Fruit fly (Drosophila melanogaster) whole organism, embryonic: ENCODE data around the gene barr.
A peak's percentile ranks its signal among the peaks of the same experiment; 100 is the strongest.

Source experiments
- Bgb ChIP-seq: fragments of 200-800 bp; sonication (Bioruptor generic); IDR thresholded peaks from 2 replicates; pipeline ENCODE4 v1.3.6; 2022; ENCODE audit warnings: missing biosample characterization, missing genetic modification characterization; ENCODE audit not compliant: partially characterized antibody
- CG10147 ChIP-seq: fragments of 200-800 bp; sonication (Bioruptor generic); optimal IDR thresholded peaks from 2 replicates; lab custom pipeline; 2019; ENCODE audit warnings: missing biosample characterization, mild to moderate bottlenecking, missing genetic modification characterization, moderate library complexity
- CG10462 ChIP-seq: fragments of 200-800 bp; sonication (Bioruptor generic); optimal IDR thresholded peaks from 2 replicates; lab custom pipeline; 2016; ENCODE audit warnings: missing biosample characterization, missing genetic modification characterization
- CG11560 ChIP-seq: fragments of 200-800 bp; sonication (Bioruptor generic); IDR thresholded peaks from 3 replicates; pipeline ENCODE4 v1.3.6; 2022; ENCODE audit warnings: missing biosample characterization, missing genetic modification characterization
- CG12071 ChIP-seq: fragments of 200-800 bp; sonication (Bioruptor generic); optimal IDR thresholded peaks from 3 replicates; lab custom pipeline; 2018; ENCODE audit warnings: missing biosample characterization, mild to moderate bottlenecking, missing genetic modification characterization
- CG12236 ChIP-seq: fragments of 200-800 bp; sonication (Bioruptor generic); optimal IDR thresholded peaks from 2 replicates; lab custom pipeline; 2016; ENCODE audit warnings: missing biosample characterization, missing genetic modification characterization
- CG12659 ChIP-seq: fragments of 200-800 bp; sonication (Bioruptor generic); optimal IDR thresholded peaks from 3 replicates; lab custom pipeline; 2017; ENCODE audit warnings: mild to moderate bottlenecking, missing biosample characterization, missing genetic modification reagents, missing genetic modification characterization
- CG13424 ChIP-seq: fragments of 200-800 bp; sonication (Bioruptor generic); optimal IDR thresholded peaks from 2 replicates; lab custom pipeline; 2019; ENCODE audit warnings: missing biosample characterization, mild to moderate bottlenecking, missing genetic modification characterization, moderate library complexity
- CG14441 ChIP-seq: fragments of 200-800 bp; sonication (Bioruptor generic); IDR thresholded peaks from 2 replicates; pipeline ENCODE4 v1.3.6; 2022; ENCODE audit warnings: missing biosample characterization, missing genetic modification characterization
- CG15601 ChIP-seq: fragments of 200-800 bp; sonication (Bioruptor generic); optimal IDR thresholded peaks from 3 replicates; lab custom pipeline; 2019; ENCODE audit warnings: missing biosample characterization, mild to moderate bottlenecking, missing genetic modification characterization, moderate library complexity
- CG1602 ChIP-seq: fragments of 200-800 bp; sonication (Bioruptor generic); optimal IDR thresholded peaks from 3 replicates; lab custom pipeline; 2016; ENCODE audit warnings: missing biosample characterization, missing genetic modification characterization
- CG18011 ChIP-seq: fragments of 200-800 bp; sonication (Bioruptor generic); optimal IDR thresholded peaks from 2 replicates; lab custom pipeline; 2017; ENCODE audit warnings: missing biosample characterization, missing genetic modification characterization, mild to moderate bottlenecking, moderate library complexity, missing genotype
- CG18262 ChIP-seq: fragments of 200-800 bp; optimal IDR thresholded peaks from 3 replicates; lab custom pipeline; 2019; ENCODE audit warnings: missing biosample characterization, mild to moderate bottlenecking, missing genetic modification characterization, moderate library complexity
- CG3726 ChIP-seq: fragments of 200-800 bp; sonication (Bioruptor generic); IDR thresholded peaks from 3 replicates; pipeline ENCODE4, ENCODE4 v1.3.6; 2022; ENCODE audit warnings: missing biosample characterization, missing genetic modification characterization
- CG3838 ChIP-seq: fragments of 200-800 bp; sonication (Bioruptor generic); optimal IDR thresholded peaks from 3 replicates; lab custom pipeline; 2016; ENCODE audit warnings: missing biosample characterization, missing genetic modification characterization
- CG6272 ChIP-seq: fragments of 200-800 bp; sonication (Bioruptor generic); IDR thresholded peaks from 2 replicates; pipeline ENCODE4 v1.3.6; 2022; ENCODE audit warnings: missing biosample characterization, missing genetic modification characterization
- CG7556 ChIP-seq: fragments of 200-800 bp; sonication (Bioruptor generic); optimal IDR thresholded peaks from 2 replicates; lab custom pipeline; 2017; ENCODE audit warnings: missing biosample characterization, mild to moderate bottlenecking, missing genetic modification characterization
- CG7963 ChIP-seq: fragments of 200-800 bp; sonication (Bioruptor generic); IDR thresholded peaks from 3 replicates; pipeline ENCODE4 v1.3.6; 2022; ENCODE audit warnings: missing biosample characterization, missing genetic modification characterization; ENCODE audit not compliant: partially characterized antibody
- CG8924 ChIP-seq: fragments of 200-800 bp; optimal IDR thresholded peaks from 3 replicates; lab custom pipeline; 2019; ENCODE audit warnings: missing biosample characterization, mild to moderate bottlenecking, missing genetic modification characterization, moderate library complexity
- CG8944 ChIP-seq: fragments of 200-800 bp; sonication (Bioruptor generic); optimal IDR thresholded peaks from 3 replicates; lab custom pipeline; 2016; ENCODE audit warnings: missing biosample characterization, missing genetic modification characterization
- CG9932 ChIP-seq: fragments of 200-800 bp; sonication (Bioruptor generic); IDR thresholded peaks from 2 replicates; pipeline ENCODE4 v1.3.6; 2022; ENCODE audit warnings: missing biosample characterization, missing genetic modification characterization
- Drgx ChIP-seq: fragments of 200-800 bp; sonication (Bioruptor generic); IDR thresholded peaks from 2 replicates; pipeline ENCODE4 v1.3.6; 2022; ENCODE audit warnings: missing biosample characterization, missing genetic modification characterization
- HHEX ChIP-seq: fragments of 200-800 bp; sonication (Bioruptor generic); optimal IDR thresholded peaks from 3 replicates; lab custom pipeline; 2017; ENCODE audit warnings: missing biosample characterization, mild to moderate bottlenecking, missing genetic modification characterization, missing genetic modification reagents
- NFAT ChIP-seq: fragments of 200-800 bp; sonication (Bioruptor generic); IDR thresholded peaks from 2 replicates; pipeline ENCODE4 v1.3.6; 2022; ENCODE audit warnings: missing biosample characterization, missing genetic modification characterization
- NfI ChIP-seq: fragments of 200-800 bp; sonication (Bioruptor generic); optimal IDR thresholded peaks from 3 replicates; lab custom pipeline; 2018; ENCODE audit warnings: missing biosample characterization, mild to moderate bottlenecking, missing genetic modification characterization, moderate library complexity
- Sox102F ChIP-seq: fragments of 200-800 bp; sonication (Bioruptor generic); optimal IDR thresholded peaks from 2 replicates; lab custom pipeline; 2018; ENCODE audit warnings: missing biosample characterization, mild to moderate bottlenecking, missing genetic modification characterization, moderate library complexity
- bab2 ChIP-seq: fragments of 200-800 bp; sonication (Bioruptor generic); optimal IDR thresholded peaks from 2 replicates; lab custom pipeline; 2016; ENCODE audit warnings: missing biosample characterization, missing genetic modification characterization
- btn ChIP-seq: fragments of 200-800 bp; sonication (Bioruptor generic); optimal IDR thresholded peaks from 2 replicates; lab custom pipeline; 2016; ENCODE audit warnings: missing biosample characterization, missing genetic modification characterization
- crol ChIP-seq: fragments of 200-800 bp; sonication (Bioruptor generic); IDR thresholded peaks from 2 replicates; pipeline ENCODE4 v1.3.6; 2022; ENCODE audit warnings: missing biosample characterization, missing genetic modification characterization
- danr ChIP-seq: fragments of 200-800 bp; sonication (Bioruptor generic); IDR thresholded peaks from 2 replicates; pipeline ENCODE4 v1.3.6; 2022; ENCODE audit warnings: missing biosample characterization, missing genetic modification characterization
- dm ChIP-seq: fragments of 200-800 bp; sonication (Bioruptor generic); optimal IDR thresholded peaks from 3 replicates; lab custom pipeline; 2016; ENCODE audit warnings: missing biosample characterization, missing genetic modification characterization
- dmrt11E ChIP-seq: fragments of 200-800 bp; sonication (Bioruptor generic); optimal IDR thresholded peaks from 3 replicates; lab custom pipeline; 2018; ENCODE audit warnings: missing biosample characterization, mild to moderate bottlenecking, missing genetic modification characterization, moderate library complexity
- dmrt99B ChIP-seq: fragments of 200-800 bp; sonication (Bioruptor generic); optimal IDR thresholded peaks from 2 replicates; lab custom pipeline; 2018; ENCODE audit warnings: missing biosample characterization, mild to moderate bottlenecking, missing genetic modification characterization, moderate library complexity
- ems ChIP-seq: fragments of 200-800 bp; sonication (Bioruptor generic); optimal IDR thresholded peaks from 3 replicates; lab custom pipeline; 2016; ENCODE audit warnings: missing biosample characterization, missing genetic modification characterization
- gcm2 ChIP-seq: fragments of 200-800 bp; sonication (Bioruptor generic); optimal IDR thresholded peaks from 2 replicates; lab custom pipeline; 2016; ENCODE audit warnings: missing biosample characterization, missing genetic modification characterization
- ham ChIP-seq: fragments of 200-800 bp; sonication (Bioruptor generic); IDR thresholded peaks from 2 replicates; pipeline ENCODE4 v1.3.6; 2022; ENCODE audit warnings: missing biosample characterization, missing genetic modification characterization
- klu ChIP-seq: fragments of 200-800 bp; sonication (Bioruptor generic); IDR thresholded peaks from 2 replicates; pipeline ENCODE4 v1.3.6; 2022; ENCODE audit warnings: missing biosample characterization, missing genetic modification characterization
- knrl ChIP-seq: fragments of 200-800 bp; sonication (Bioruptor generic); IDR thresholded peaks from 3 replicates; pipeline ENCODE4 v1.3.6; 2022; ENCODE audit warnings: missing biosample characterization, missing genetic modification characterization; ENCODE audit not compliant: partially characterized antibody
- mam ChIP-seq: fragments of 200-800 bp; sonication (Bioruptor generic); optimal IDR thresholded peaks from 3 replicates; lab custom pipeline; 2016; ENCODE audit warnings: missing biosample characterization, missing genetic modification characterization
- nerfin-2 ChIP-seq: fragments of 200-800 bp; sonication (Bioruptor generic); IDR thresholded peaks from 2 replicates; pipeline ENCODE4 v1.3.6; 2022; ENCODE audit warnings: missing biosample characterization, missing genetic modification characterization; ENCODE audit not compliant: partially characterized antibody
- psq ChIP-seq: fragments of 200-800 bp; sonication (Bioruptor generic); optimal IDR thresholded peaks from 2 replicates; lab custom pipeline; 2017; ENCODE audit warnings: missing biosample characterization, missing genetic modification characterization
- run ChIP-seq: fragments of 200-800 bp; sonication (Bioruptor generic); optimal IDR thresholded peaks from 3 replicates; lab custom pipeline; 2018; ENCODE audit warnings: missing biosample characterization, mild to moderate bottlenecking, missing genetic modification characterization
- sc ChIP-seq, 3 experiments: fragments of >200 bp in 2 of 3; fragments of 200-800 bp in 1 of 3; sonication (Bioruptor generic) in 1 of 3; optimal IDR thresholded peaks; 2 replicates in 2 of 3; 3 replicates in 1 of 3; lab custom pipeline; 2017; ENCODE audit warnings: mild to moderate bottlenecking in 1 of 3, missing biosample characterization in 1 of 3, missing genetic modification characterization in 1 of 3, missing genetic modification reagents in 1 of 3
- schlank ChIP-seq: fragments of 200-800 bp; sonication (Bioruptor generic); optimal IDR thresholded peaks from 2 replicates; lab custom pipeline; 2018; ENCODE audit warnings: missing biosample characterization, mild to moderate bottlenecking, missing genetic modification characterization
- sens ChIP-seq: fragments of 200-800 bp; sonication (Bioruptor generic); peaks from one replicate; lab custom pipeline; 2016; ENCODE audit warnings: missing biosample characterization, missing genetic modification characterization
- slbo ChIP-seq: fragments of 200-800 bp; sonication (Bioruptor generic); IDR thresholded peaks from 2 replicates; pipeline ENCODE4 v1.3.6; 2022; ENCODE audit warnings: missing biosample characterization, missing genetic modification characterization
- tll ChIP-seq, 2 experiments: fragments of 200-800 bp in 1 of 2; fragments of >200 bp in 1 of 2; sonication (Bioruptor generic) in 1 of 2; optimal IDR thresholded peaks; 2 replicates each; lab custom pipeline; 2017 to 2019; ENCODE audit warnings: missing biosample characterization in 2 of 2, missing genetic modification characterization in 2 of 2, mild to moderate bottlenecking in 1 of 2, moderate library complexity in 1 of 2
- ttk ChIP-seq: fragments of 200-800 bp; sonication (Bioruptor generic); IDR thresholded peaks from 2 replicates; pipeline ENCODE4 v2.1.2; 2022; ENCODE audit warnings: missing biosample characterization, missing genetic modification characterization
- tup ChIP-seq: fragments of 200-800 bp; sonication (Bioruptor generic); optimal IDR thresholded peaks from 2 replicates; lab custom pipeline; 2016; ENCODE audit warnings: missing biosample characterization, mild to moderate bottlenecking, missing genetic modification characterization, moderate library complexity
- zf30C ChIP-seq: fragments of 200-800 bp; sonication (Bioruptor generic); optimal IDR thresholded peaks from 3 replicates; lab custom pipeline; 2018; ENCODE audit warnings: missing biosample characterization, mild to moderate bottlenecking, missing genetic modification characterization

barr gene

DNA sequence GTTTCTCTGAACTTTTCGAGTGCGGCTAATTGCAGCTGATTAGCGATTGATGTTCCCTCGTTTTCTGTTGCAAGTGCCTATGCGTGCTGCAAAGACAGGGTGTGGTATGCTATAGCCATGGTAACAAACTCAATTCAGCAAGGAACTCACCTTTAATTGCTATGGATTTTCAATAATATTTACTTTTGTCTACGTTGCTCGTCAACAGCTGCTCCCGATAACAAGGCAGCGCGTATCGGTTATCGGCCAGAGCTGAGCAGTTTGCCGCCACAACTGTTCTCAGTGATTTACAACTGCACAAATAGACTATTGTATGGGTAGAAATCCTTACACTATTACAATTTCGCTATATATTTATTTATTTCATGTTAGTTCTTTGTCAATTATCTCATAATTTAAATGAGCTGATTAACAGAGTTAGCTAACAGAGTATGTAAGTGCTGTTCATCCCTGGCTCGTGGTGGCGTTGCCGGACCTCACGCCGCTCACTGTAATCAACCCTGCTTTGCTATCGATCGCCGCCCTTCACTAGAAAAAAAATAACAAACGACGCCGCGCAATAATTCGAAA, 14.1 kb upstream of the barr start, which contains the start of the genes pr and neb (continued):
- TF ChIP-seq CG13424 (tag; lab: Kevin White, UChicago) = peak; percentile 74
- TF ChIP-seq psq (GFP tag; lab: Kevin White, UChicago) = no peak
- no peak for TF ChIP-seq CG12236 (GFP tag; lab: Kevin White, UChicago)
- TF ChIP-seq CG1602 (GFP tag; lab: Kevin White, UChicago) = peak; percentile 56
- no peak for TF ChIP-seq ham
- TF ChIP-seq CG10147 (GFP tag; lab: Kevin White, UChicago) = peak; percentile 56
- no peak for TF ChIP-seq CG8944 (GFP tag; lab: Kevin White, UChicago)
- TF ChIP-seq Bgb (GFP tag; lab: Robert Waterston, UW) = no peak
- TF ChIP-seq NFAT (GFP tag; lab: Robert Waterston, UW) = no peak
- no peak for TF ChIP-seq CG6272 (GFP tag; lab: Robert Waterston, UW)
- TF ChIP-seq dmrt11E (tag; lab: Kevin White, UChicago) = peak; percentile 67
- no peak for TF ChIP-seq Drgx (GFP tag; lab: Robert Waterston, UW)
- TF ChIP-seq CG7556 = peak; percentile 61
- no peak for TF ChIP-seq CG12071
- peak; percentile 18 for TF ChIP-seq dmrt99B
- TF ChIP-seq sens (GFP tag; lab: Kevin White, UChicago) = peak; percentile 94
- TF ChIP-seq gcm2 (GFP tag; lab: Kevin White, UChicago) = no peak
- no peak for TF ChIP-seq CG3726
- peak; percentile 67 for TF ChIP-seq Sox102F (GFP tag; lab: Kevin White, UChicago)
- TF ChIP-seq CG15601 (tag; lab: Kevin White, UChicago) = peak; percentile 66
- peak; percentile 74 for TF ChIP-seq slbo (GFP tag; lab: Robert Waterston, UW)
- TF ChIP-seq CG8924 (tag; lab: Kevin White, UChicago) = peak; percentile 59
- no peak for TF ChIP-seq danr (GFP tag; lab: Robert Waterston, UW)
- peak; percentile 54 for TF ChIP-seq tup (GFP tag; lab: Kevin White, UChicago)
- TF ChIP-seq sc (optimal IDR thresholded peaks at IDR 0.05; lab: Kevin White, UChicago) = no peak
- peak; percentile 27 for TF ChIP-seq sc (GFP tag; optimal IDR thresholded peaks at IDR 0.05; lab: Kevin White, UChicago)
- peak; percentile 57; the same call in 1 of the 2 replicates for TF ChIP-seq ttk (GFP tag; lab: Robert Waterston, UW)
- no peak for TF ChIP-seq schlank
- TF ChIP-seq run (tag; lab: Kevin White, UChicago) = no peak
- peak; percentile 61 for TF ChIP-seq knrl (GFP tag; lab: Robert Waterston, UW)
- TF ChIP-seq CG10462 (GFP tag; lab: Kevin White, UChicago) = no peak
- TF ChIP-seq btn (GFP tag; lab: Kevin White, UChicago) = no peak
- no peak for TF ChIP-seq CG3838 (GFP tag; lab: Kevin White, UChicago)
- peak; percentile 79 for TF ChIP-seq CG12659
- no peak for TF ChIP-seq ems (GFP tag; lab: Kevin White, UChicago)
- no peak for TF ChIP-seq CG11560
- TF ChIP-seq NfI (GFP tag; lab: Kevin White, UChicago) = peak; percentile 52
- TF ChIP-seq CG7963 (GFP tag; lab: Robert Waterston, UW) = no peak
- no peak for TF ChIP-seq crol (GFP tag; lab: Robert Waterston, UW)
- TF ChIP-seq tll (GFP tag; optimal IDR thresholded peaks at IDR 0.05; lab: Kevin White, UChicago) = peak in 1 of 2 experiments; percentile 34
- TF ChIP-seq bab2 (GFP tag; lab: Kevin White, UChicago) = peak; percentile 23
- no peak for TF ChIP-seq HHEX
- peak; percentile 62 for TF ChIP-seq nerfin-2 (GFP tag; lab: Robert Waterston, UW)
- TF ChIP-seq dm = no peak
- TF ChIP-seq CG18011 (GFP tag; lab: Kevin White, UChicago) = peak; percentile 40
- TF ChIP-seq klu (GFP tag; lab: Robert Waterston, UW) = peak; percentile 41; the same call in 1 of the 2 replicates
- TF ChIP-seq mam (GFP tag; lab: Kevin White, UChicago) = peak; percentile 4
- no peak for TF ChIP-seq zf30C (GFP tag; lab: Kevin White, UChicago)
- peak; percentile 85 for TF ChIP-seq CG9932 (GFP tag; lab: Robert Waterston, UW)
- no peak for TF ChIP-seq CG14441 (GFP tag; lab: Robert Waterston, UW)
- TF ChIP-seq CG18262 = peak; percentile 24
